Worm (Caenorhabditis elegans): ENCODE results near the gene C07B5.4.

DNA sequence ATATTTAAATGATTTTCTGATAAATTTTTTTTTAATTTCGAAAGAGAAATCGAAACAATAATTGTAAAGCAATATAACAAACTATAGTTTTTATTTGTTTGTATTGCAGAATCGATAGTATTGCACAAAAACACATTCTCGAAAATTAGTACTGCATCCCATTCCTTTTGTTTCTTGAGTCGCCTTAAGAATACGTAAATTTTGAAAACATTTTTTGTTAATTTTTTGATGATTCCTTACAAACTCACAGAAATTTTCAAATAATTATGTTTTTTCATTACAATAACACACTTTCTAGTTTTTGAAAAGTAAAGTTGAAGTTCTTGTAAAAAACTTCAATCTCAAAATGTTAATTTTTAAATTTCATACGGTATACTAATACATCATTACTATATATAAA is 43.3 kb upstream of the C07B5.4 start:
- TF ChIP-seq elt-3 (tag; optimal IDR thresholded peaks at IDR 0.05) = no peak
- TF ChIP-seq blmp-1 (tag; optimal IDR thresholded peaks at IDR 0.05) = no peak
- TF ChIP-seq flh-1 (GFP tag; optimal IDR thresholded peaks at IDR 0.05) = no peak
- TF ChIP-seq unc-62 (GFP tag; optimal IDR thresholded peaks at IDR 0.05) = no peak
- no peak for TF ChIP-seq elt-1 (tag; optimal IDR thresholded peaks at IDR 0.05; ENCODE audit: borderline replicate concordance, insufficient read depth)
- no peak for TF ChIP-seq zip-8 (tag; optimal IDR thresholded peaks at IDR 0.05)
- TF ChIP-seq nhr-76 (tag; optimal IDR thresholded peaks at IDR 0.05) = no peak
- no peak for TF ChIP-seq ztf-11 (tag; optimal IDR thresholded peaks at IDR 0.05)
